Fruit fly (Drosophila melanogaster) whole organism, embryonic: ENCODE data around the gene CG7362.

Experiments used
- Ada2b ChIP-seq: fragments of 200-800 bp; sonication (Bioruptor generic); IDR thresholded peaks from 2 replicates; pipeline ENCODE4 v1.3.6; 2022; ENCODE audit warnings: missing biosample characterization, missing genetic modification characterization
- Adf1 ChIP-seq: fragments of 200-800 bp; sonication (Bioruptor generic); IDR thresholded peaks from 2 replicates; pipeline ENCODE4 v1.3.6; 2022; ENCODE audit warnings: missing biosample characterization, missing genetic modification characterization
- Awh ChIP-seq: fragments of 200-800 bp; sonication (Bioruptor generic); IDR thresholded peaks from 2 replicates; pipeline ENCODE4, ENCODE4 v1.3.6; 2022; ENCODE audit warnings: missing biosample characterization, missing genetic modification characterization
- CG11504 ChIP-seq: fragments of 200-800 bp; sonication (Bioruptor generic); optimal IDR thresholded peaks from 3 replicates; lab custom pipeline; 2019; ENCODE audit warnings: missing biosample characterization, mild to moderate bottlenecking, missing genetic modification characterization, moderate library complexity
- CG12219 ChIP-seq: fragments of 200-800 bp; sonication (Bioruptor generic); optimal IDR thresholded peaks from 3 replicates; lab custom pipeline; 2018; ENCODE audit warnings: missing biosample characterization, mild to moderate bottlenecking, missing genetic modification characterization
- CG12391 ChIP-seq: fragments of 200-800 bp; sonication (Bioruptor generic); optimal IDR thresholded peaks from 3 replicates; lab custom pipeline; 2018; ENCODE audit warnings: missing biosample characterization, mild to moderate bottlenecking, missing genetic modification characterization, moderate library complexity
- CG13424 ChIP-seq: fragments of 200-800 bp; sonication (Bioruptor generic); optimal IDR thresholded peaks from 2 replicates; lab custom pipeline; 2019; ENCODE audit warnings: missing biosample characterization, mild to moderate bottlenecking, missing genetic modification characterization, moderate library complexity
- CG1529 ChIP-seq: fragments of 200-800 bp; sonication (Bioruptor generic); optimal IDR thresholded peaks from 3 replicates; lab custom pipeline; 2018; ENCODE audit warnings: missing biosample characterization, missing genetic modification characterization
- CG17359 ChIP-seq: fragments of 200-800 bp; sonication (Bioruptor generic); optimal IDR thresholded peaks from 3 replicates; lab custom pipeline; 2018; ENCODE audit warnings: missing biosample characterization, mild to moderate bottlenecking, missing genetic modification characterization, moderate library complexity
- CG17385 ChIP-seq: fragments of 200-800 bp; sonication (Bioruptor generic); optimal IDR thresholded peaks from 3 replicates; lab custom pipeline; 2018; ENCODE audit warnings: missing biosample characterization, mild to moderate bottlenecking, missing genetic modification characterization
- CG17612 ChIP-seq: fragments of 200-800 bp; sonication (Bioruptor generic); IDR thresholded peaks from 2 replicates; pipeline ENCODE4 v1.3.6; 2022; ENCODE audit warnings: missing biosample characterization, missing genetic modification characterization
- CG1832 ChIP-seq: fragments of 200-800 bp; sonication (Bioruptor generic); optimal IDR thresholded peaks from 2 replicates; lab custom pipeline; 2017; ENCODE audit warnings: missing biosample characterization, mild to moderate bottlenecking, missing genetic modification characterization, inconsistent platforms
- CG18476 ChIP-seq: fragments of 200-800 bp; sonication (Bioruptor generic); optimal IDR thresholded peaks from 2 replicates; lab custom pipeline; 2016; ENCODE audit warnings: missing biosample characterization, mild to moderate bottlenecking, missing genetic modification characterization
- CG18619 ChIP-seq: fragments of 200-800 bp; sonication (Bioruptor generic); optimal IDR thresholded peaks from 3 replicates; lab custom pipeline; 2017; ENCODE audit warnings: missing biosample characterization, mild to moderate bottlenecking, missing genetic modification characterization
- CG2875 ChIP-seq: fragments of 200-800 bp; sonication (Bioruptor generic); optimal IDR thresholded peaks from 2 replicates; lab custom pipeline; 2017; ENCODE audit warnings: missing biosample characterization, mild to moderate bottlenecking, missing genetic modification characterization, missing genetic modification reagents
- CG32767 ChIP-seq: fragments of 200-800 bp; sonication (Bioruptor generic); IDR thresholded peaks from 2 replicates; pipeline ENCODE4 v1.3.6; 2022; ENCODE audit warnings: missing biosample characterization, missing genetic modification characterization
- CG33557 ChIP-seq: fragments of 200-800 bp; sonication (Bioruptor generic); optimal IDR thresholded peaks from 2 replicates; lab custom pipeline; 2019; ENCODE audit warnings: missing biosample characterization, mild to moderate bottlenecking, missing genetic modification characterization, moderate library complexity
- CG4617 ChIP-seq: fragments of 200-800 bp; sonication (Bioruptor generic); optimal IDR thresholded peaks from 3 replicates; lab custom pipeline; 2016; ENCODE audit warnings: missing biosample characterization, missing genetic modification characterization, borderline replicate concordance
- CG6254 ChIP-seq: fragments of 200-800 bp; sonication (Bioruptor generic); optimal IDR thresholded peaks from 3 replicates; lab custom pipeline; 2017; ENCODE audit warnings: mild to moderate bottlenecking, missing biosample characterization, missing genetic modification reagents, missing genetic modification characterization
- CG6791 ChIP-seq: fragments of 200-800 bp; sonication (Bioruptor generic); IDR thresholded peaks from 3 replicates; pipeline ENCODE4 v1.3.6; 2022; ENCODE audit warnings: missing biosample characterization, missing genetic modification characterization; ENCODE audit not compliant: partially characterized antibody
- CG8089 ChIP-seq: fragments of 200-800 bp; sonication (Bioruptor generic); optimal IDR thresholded peaks from 3 replicates; lab custom pipeline; 2016; ENCODE audit warnings: missing biosample characterization, missing genetic modification characterization
- CG9215 ChIP-seq: fragments of 200-800 bp; sonication (Bioruptor generic); IDR thresholded peaks from 2 replicates; pipeline ENCODE4 v1.3.6; 2022; ENCODE audit warnings: missing biosample characterization, missing genetic modification characterization
- CoRest ChIP-seq: fragments of 200-800 bp; sonication (Bioruptor generic); optimal IDR thresholded peaks from 3 replicates; lab custom pipeline; 2018; ENCODE audit warnings: missing biosample characterization, mild to moderate bottlenecking, missing genetic modification characterization, moderate library complexity
- Dbx ChIP-seq: fragments of 200-800 bp; sonication (Bioruptor generic); IDR thresholded peaks from 3 replicates; pipeline ENCODE4 v1.3.6; 2022; ENCODE audit warnings: missing biosample characterization, missing genetic modification characterization
- Dref ChIP-seq: fragments of 200-800 bp; sonication (Bioruptor generic); IDR thresholded peaks from 2 replicates; pipeline ENCODE4 v1.3.6; 2022; ENCODE audit warnings: missing biosample characterization, missing genetic modification characterization
- Ets97D ChIP-seq: fragments of 200-800 bp; sonication (Bioruptor generic); optimal IDR thresholded peaks from 3 replicates; lab custom pipeline; 2016; ENCODE audit warnings: missing biosample characterization, missing genetic modification characterization
- MBD-R2 ChIP-seq: fragments of 200-800 bp; sonication (Bioruptor generic); IDR thresholded peaks from 2 replicates; pipeline ENCODE4 v1.3.6; 2022; ENCODE audit warnings: missing biosample characterization, missing genetic modification characterization
- NC2β ChIP-seq: fragments of 200-800 bp; sonication (Bioruptor generic); optimal IDR thresholded peaks from 2 replicates; lab custom pipeline; 2016; ENCODE audit warnings: missing biosample characterization, missing genetic modification characterization
- Nf-YB ChIP-seq: fragments of 200-800 bp; sonication (Bioruptor generic); optimal IDR thresholded peaks from 3 replicates; lab custom pipeline; 2019; ENCODE audit warnings: missing biosample characterization, mild to moderate bottlenecking, missing genetic modification characterization, moderate library complexity
- Sox102F ChIP-seq: fragments of 200-800 bp; sonication (Bioruptor generic); optimal IDR thresholded peaks from 2 replicates; lab custom pipeline; 2018; ENCODE audit warnings: missing biosample characterization, mild to moderate bottlenecking, missing genetic modification characterization, moderate library complexity
- Sry-β ChIP-seq: fragments of 200-800 bp; sonication (Bioruptor generic); optimal IDR thresholded peaks from 2 replicates; lab custom pipeline; 2018; ENCODE audit warnings: missing biosample characterization, mild to moderate bottlenecking, missing genetic modification characterization, moderate library complexity
- Xrp1 ChIP-seq: fragments of 200-800 bp; sonication (Bioruptor generic); IDR thresholded peaks from 2 replicates; pipeline ENCODE4 v1.3.6; 2022; ENCODE audit warnings: missing biosample characterization, missing genetic modification characterization
- ab ChIP-seq: fragments of 200-800 bp; sonication (Bioruptor generic); optimal IDR thresholded peaks from 2 replicates; lab custom pipeline; 2016; ENCODE audit warnings: missing biosample characterization, missing genetic modification characterization
- ac ChIP-seq: fragments of 200-800 bp; sonication (Bioruptor generic); optimal IDR thresholded peaks from 3 replicates; lab custom pipeline; 2017; ENCODE audit warnings: missing biosample characterization, mild to moderate bottlenecking, missing genetic modification characterization
- al ChIP-seq: fragments of 200-800 bp; sonication (Bioruptor generic); IDR thresholded peaks from 2 replicates; pipeline ENCODE4 v1.3.6; 2022; ENCODE audit warnings: missing biosample characterization, missing genetic modification characterization
- ap ChIP-seq: fragments of 200-800 bp; sonication (Bioruptor generic); IDR thresholded peaks from 2 replicates; pipeline ENCODE4 v1.3.6; 2022; ENCODE audit warnings: missing biosample characterization, missing genetic modification characterization
- crol ChIP-seq: fragments of 200-800 bp; sonication (Bioruptor generic); IDR thresholded peaks from 2 replicates; pipeline ENCODE4 v1.3.6; 2022; ENCODE audit warnings: missing biosample characterization, missing genetic modification characterization
- danr ChIP-seq: fragments of 200-800 bp; sonication (Bioruptor generic); IDR thresholded peaks from 2 replicates; pipeline ENCODE4 v1.3.6; 2022; ENCODE audit warnings: missing biosample characterization, missing genetic modification characterization
- emc ChIP-seq: fragments of 200-800 bp; sonication (Bioruptor generic); optimal IDR thresholded peaks from 2 replicates; lab custom pipeline; 2016; ENCODE audit warnings: missing biosample characterization, missing genetic modification characterization
- gem ChIP-seq: fragments of 200-800 bp; sonication (Bioruptor generic); optimal IDR thresholded peaks from 2 replicates; lab custom pipeline; 2019; ENCODE audit warnings: missing biosample characterization, mild to moderate bottlenecking, missing genetic modification characterization, moderate library complexity
- h ChIP-seq: fragments of >200 bp; optimal IDR thresholded peaks from 2 replicates; lab custom pipeline; 2017
- ham ChIP-seq: fragments of 200-800 bp; sonication (Bioruptor generic); IDR thresholded peaks from 2 replicates; pipeline ENCODE4 v1.3.6; 2022; ENCODE audit warnings: missing biosample characterization, missing genetic modification characterization
- knrl ChIP-seq: fragments of 200-800 bp; sonication (Bioruptor generic); IDR thresholded peaks from 3 replicates; pipeline ENCODE4 v1.3.6; 2022; ENCODE audit warnings: missing biosample characterization, missing genetic modification characterization; ENCODE audit not compliant: partially characterized antibody
- lmd ChIP-seq: fragments of 200-800 bp; sonication (Bioruptor generic); IDR thresholded peaks from 2 replicates; pipeline ENCODE4 v1.3.6; 2022; ENCODE audit warnings: missing biosample characterization, missing genetic modification characterization
- lov ChIP-seq, 2 experiments: fragments of 200-800 bp in 1 of 2; fragments of >200 bp in 1 of 2; sonication (Bioruptor generic) in 1 of 2; IDR thresholded peaks in 1 of 2; optimal IDR thresholded peaks in 1 of 2; 2 replicates in 1 of 2; 3 replicates in 1 of 2; pipeline versions ENCODE4 v1.3.6 to Lab custom; 2017 to 2022; ENCODE audit warnings: missing biosample characterization in 1 of 2, missing genetic modification characterization in 1 of 2
- phol ChIP-seq: fragments of 200-800 bp; sonication (Bioruptor generic); optimal IDR thresholded peaks from 3 replicates; lab custom pipeline; 2018; ENCODE audit warnings: missing biosample characterization, mild to moderate bottlenecking, missing genetic modification characterization, moderate library complexity
- so ChIP-seq: fragments of 200-800 bp; sonication (Bioruptor generic); IDR thresholded peaks from 3 replicates; pipeline ENCODE4 v1.3.6; 2022; ENCODE audit warnings: missing biosample characterization, missing genetic modification characterization
- zen ChIP-seq: fragments of 200-800 bp; sonication (Bioruptor generic); optimal IDR thresholded peaks from 3 replicates; lab custom pipeline; 2018; ENCODE audit warnings: missing biosample characterization, mild to moderate bottlenecking, missing genetic modification characterization, moderate library complexity

Gene CG7362

dm6 chr3R:14728713-14729685, 25.3 kb downstream of the CG7362 start (continued):
- TF ChIP-seq CG17359 (tag; lab: Kevin White, UChicago) (peak; percentile 76), Nf-YB (GFP tag; lab: Kevin White, UChicago) (peak; percentile 26), lov (optimal IDR thresholded peaks at IDR 0.05; lab: Kevin White, UChicago) (no peak), lov (GFP tag; IDR thresholded peaks at IDR 0.05; lab: Robert Waterston, UW) (no peak), lmd (GFP tag; lab: Robert Waterston, UW) (peak; percentile 50; the same call in 1 of the 2 replicates), CoRest (tag; lab: Kevin White, UChicago) (peak; percentile 71), knrl (GFP tag; lab: Robert Waterston, UW) (no peak), ham (GFP tag; lab: Robert Waterston, UW) (no peak), ab (no peak), Ets97D (GFP tag; lab: Kevin White, UChicago) (no peak), CG33557 (GFP tag; lab: Kevin White, UChicago) (no peak), Ada2b (peak; percentile 70), crol (no peak), Dref (GFP tag; lab: Robert Waterston, UW) (no peak), CG11504 (peak; percentile 79), CG18619 (GFP tag; lab: Kevin White, UChicago) (peak; percentile 3), CG18476 (GFP tag; lab: Kevin White, UChicago) (peak; percentile 38), danr (GFP tag; lab: Robert Waterston, UW) (0 out of 2 replicates have a peak, but pooled peaks have one; percentile 26), CG13424 (tag; lab: Kevin White, UChicago) (peak; percentile 74), CG1832 (GFP tag; lab: Kevin White, UChicago) (no peak), ap (GFP tag; lab: Robert Waterston, UW) (peak; percentile 48), CG8089 (GFP tag; lab: Kevin White, UChicago) (no peak), phol (tag; lab: Kevin White, UChicago) (peak; percentile 35), Adf1 (GFP tag; lab: Robert Waterston, UW) (no peak), CG17385 (GFP tag; lab: Kevin White, UChicago) (peak; percentile 53), NC2β (GFP tag; lab: Kevin White, UChicago) (no peak), CG6254 (GFP tag; lab: Kevin White, UChicago) (no peak), Awh (GFP tag; lab: Robert Waterston, UW) (no peak), CG9215 (GFP tag; lab: Robert Waterston, UW) (no peak), CG1529 (GFP tag; lab: Kevin White, UChicago) (no peak), Sox102F (GFP tag; lab: Kevin White, UChicago) (peak; percentile 85), h (lab: Kevin White, UChicago) (no peak), ac (GFP tag; lab: Kevin White, UChicago) (no peak), Xrp1 (GFP tag; lab: Robert Waterston, UW) (peak; percentile 48; the same call in 1 of the 2 replicates), emc (GFP tag; lab: Kevin White, UChicago) (no peak), CG32767 (peak; percentile 69; the same call in 1 of the 2 replicates), CG12391 (tag; lab: Kevin White, UChicago) (peak; percentile 71), CG6791 (GFP tag; lab: Robert Waterston, UW) (no peak), CG2875 (GFP tag; lab: Kevin White, UChicago) (no peak), CG12219 (GFP tag; lab: Kevin White, UChicago) (no peak), MBD-R2 (GFP tag; lab: Robert Waterston, UW) (peak; percentile 34; the same call in 1 of the 2 replicates), CG4617 (no peak), Dbx (GFP tag; lab: Robert Waterston, UW) (no peak), Sry-β (GFP tag; lab: Kevin White, UChicago) (no peak), gem (tag; lab: Kevin White, UChicago) (peak; percentile 72), zen (tag; lab: Kevin White, UChicago) (peak; percentile 18), CG17612 (GFP tag; lab: Robert Waterston, UW) (no peak), so (GFP tag; lab: Robert Waterston, UW) (0 out of 3 replicates have a peak, but pooled peaks have one; percentile 52), al (GFP tag; lab: Robert Waterston, UW) (no peak; the same call in 1 of the 2 replicates)
